Worm (Caenorhabditis elegans) whole organism, L3 larva: ENCODE data around the gene srh-187.

Experiments
- R02D3.7 ChIP-seq: fragments of 150-350 bp; optimal IDR thresholded peaks from 2 replicates; lab custom pipeline; 2014; ENCODE audit warnings: missing biosample characterization, missing genetic modification characterization
- ZK546.5 ChIP-seq: sonication (generic microtip); optimal IDR thresholded peaks from 2 replicates; lab custom pipeline; 2017; ENCODE audit warnings: missing biosample characterization, missing genetic modification characterization
- ama-1 ChIP-seq: fragments of 150-350 bp; optimal IDR thresholded peaks from 2 replicates; lab custom pipeline; 2018
- ceh-28 ChIP-seq: fragments of 150-350 bp; optimal IDR thresholded peaks from 2 replicates; lab custom pipeline; 2014; ENCODE audit warnings: missing biosample characterization, missing genetic modification reagents, missing genetic modification characterization
- egl-27 ChIP-seq: sonication (generic microtip); optimal IDR thresholded peaks from 4 replicates; lab custom pipeline; 2017; ENCODE audit warnings: missing biosample characterization, missing genetic modification reagents, missing genetic modification characterization
- egl-5 ChIP-seq: fragments of 150-350 bp; optimal IDR thresholded peaks from 2 replicates; lab custom pipeline; 2017; ENCODE audit warnings: missing biosample characterization, missing genetic modification reagents, missing genetic modification characterization, inconsistent platforms
- elt-1 ChIP-seq: fragments of 150-350 bp; optimal IDR thresholded peaks from 2 replicates; lab custom pipeline; 2014; ENCODE audit warnings: missing biosample characterization, missing genetic modification characterization
- elt-2 ChIP-seq: sonication (generic microtip); optimal IDR thresholded peaks from 2 replicates; lab custom pipeline; 2016; ENCODE audit warnings: missing genetic modification reagents, mild to moderate bottlenecking, missing genetic modification characterization, missing compliant biosample characterization
- elt-3 ChIP-seq, 3 experiments: fragments of 150-350 bp in 1 of 3; sonication (generic microtip) in 2 of 3; optimal IDR thresholded peaks; 2 replicates in 2 of 3; 4 replicates in 1 of 3; lab custom pipeline; 2014 to 2017; ENCODE audit warnings: missing biosample characterization in 3 of 3, missing genetic modification characterization in 3 of 3
- eor-1 ChIP-seq, 2 experiments: fragments of 150-350 bp; optimal IDR thresholded peaks; 2 replicates each; lab custom pipeline; 2014 to 2018; ENCODE audit warnings: missing biosample characterization in 2 of 2, missing genetic modification characterization in 2 of 2
- fkh-2 ChIP-seq: fragments of 150-350 bp; optimal IDR thresholded peaks from 2 replicates; lab custom pipeline; 2014; ENCODE audit warnings: missing biosample characterization, missing genetic modification reagents, missing genetic modification characterization
- fos-1 ChIP-seq: fragments of 150-350 bp; optimal IDR thresholded peaks from 2 replicates; lab custom pipeline; 2014; ENCODE audit warnings: missing biosample characterization, missing genetic modification characterization
- hmg-11 ChIP-seq: sonication (generic microtip); optimal IDR thresholded peaks from 2 replicates; lab custom pipeline; 2016; ENCODE audit warnings: missing genetic modification characterization, missing compliant biosample characterization
- lin-15B ChIP-seq: fragments of 150-350 bp; optimal IDR thresholded peaks from 2 replicates; lab custom pipeline; 2014; ENCODE audit warnings: missing biosample characterization, missing genetic modification characterization
- lsy-12 ChIP-seq: sonication (generic microtip); optimal IDR thresholded peaks from 2 replicates; lab custom pipeline; 2016; ENCODE audit warnings: mild to moderate bottlenecking, missing genetic modification characterization, missing compliant biosample characterization
- mdl-1 ChIP-seq: fragments of 150-350 bp; optimal IDR thresholded peaks from 2 replicates; lab custom pipeline; 2014; ENCODE audit warnings: missing biosample characterization, missing genetic modification characterization
- nhr-11 ChIP-seq: fragments of 150-350 bp; optimal IDR thresholded peaks from 2 replicates; lab custom pipeline; 2014; ENCODE audit warnings: missing biosample characterization, missing genetic modification characterization
- nhr-12 ChIP-seq: fragments of 150-350 bp; optimal IDR thresholded peaks from 2 replicates; lab custom pipeline; 2014; ENCODE audit warnings: missing biosample characterization, missing genetic modification characterization
- nhr-25 ChIP-seq: sonication (generic microtip); optimal IDR thresholded peaks from 2 replicates; lab custom pipeline; 2017; ENCODE audit warnings: missing biosample characterization, missing genetic modification characterization
- nhr-43 ChIP-seq: sonication (generic microtip); optimal IDR thresholded peaks from 2 replicates; lab custom pipeline; 2016; ENCODE audit warnings: mild to moderate bottlenecking, missing genetic modification characterization, missing compliant biosample characterization; ENCODE audit not compliant: poor library complexity, severe bottlenecking
- nhr-67 ChIP-seq: fragments of 150-350 bp; optimal IDR thresholded peaks from 2 replicates; lab custom pipeline; 2014; ENCODE audit warnings: missing biosample characterization, missing genetic modification characterization
- nhr-76 ChIP-seq: fragments of 150-350 bp; sonication (generic microtip); optimal IDR thresholded peaks from 5 replicates; lab custom pipeline; 2014; ENCODE audit warnings: missing biosample characterization, missing genetic modification characterization
- nhr-77 ChIP-seq: fragments of 150-350 bp; optimal IDR thresholded peaks from 2 replicates; lab custom pipeline; 2014; ENCODE audit warnings: missing biosample characterization, missing genetic modification characterization
- pha-4 ChIP-seq: fragments of 150-350 bp; optimal IDR thresholded peaks from 2 replicates; lab custom pipeline; 2014; ENCODE audit warnings: missing biosample characterization, missing genetic modification reagents, missing genetic modification characterization
- pqm-1 ChIP-seq: fragments of 150-350 bp; optimal IDR thresholded peaks from 2 replicates; lab custom pipeline; 2017; ENCODE audit warnings: missing biosample characterization, missing genetic modification characterization, inconsistent platforms
- sea-2 ChIP-seq: fragments of 150-350 bp; sonication (generic microtip); optimal IDR thresholded peaks from 4 replicates; lab custom pipeline; 2014; ENCODE audit warnings: missing biosample characterization, missing genetic modification reagents, missing genetic modification characterization
- skn-1 ChIP-seq: fragments of 150-350 bp; optimal IDR thresholded peaks from 2 replicates; lab custom pipeline; 2014; ENCODE audit warnings: missing biosample characterization, missing genetic modification characterization
- snpc-4 ChIP-seq: fragments of 150-350 bp; optimal IDR thresholded peaks from 2 replicates; lab custom pipeline; 2014; ENCODE audit warnings: missing biosample characterization, missing genetic modification characterization
- tbx-2 ChIP-seq: sonication (generic microtip); optimal IDR thresholded peaks from 2 replicates; lab custom pipeline; 2016; ENCODE audit warnings: mild to moderate bottlenecking, missing genetic modification characterization, missing compliant biosample characterization
- unc-39 ChIP-seq: sonication (generic microtip); optimal IDR thresholded peaks from 4 replicates; lab custom pipeline; 2017; ENCODE audit warnings: missing biosample characterization, missing genetic modification characterization
- unc-62 ChIP-seq: fragments of 150-350 bp; sonication (generic microtip); optimal IDR thresholded peaks from 4 replicates; lab custom pipeline; 2014; ENCODE audit warnings: missing biosample characterization, missing genetic modification reagents, missing genetic modification characterization
- zag-1 ChIP-seq: fragments of 150-350 bp; optimal IDR thresholded peaks from 2 replicates; lab custom pipeline; 2014; ENCODE audit warnings: missing biosample characterization, missing genetic modification characterization
- ztf-4 ChIP-seq: fragments of 150-350 bp; optimal IDR thresholded peaks from 2 replicates; lab custom pipeline; 2014; ENCODE audit warnings: missing biosample characterization, missing genetic modification characterization

The srh-187 gene

ce11 chrV:7361673-7362072 lies 21.9 kb upstream of the srh-187 start, which contains the start of gene cyp-35A1:
TSS of gene cyp-35A1 (minus strand) at chrV:7361773.
- TF ChIP-seq lin-15B (tag; lab: Kevin White, UChicago), result no peak
- no peak for TF ChIP-seq nhr-43 (tag; lab: Kevin White, UChicago)
- TF ChIP-seq unc-39 (tag; lab: Kevin White, UChicago), result no peak
- TF ChIP-seq elt-1 (tag; lab: Kevin White, UChicago), result no peak
- no peak for TF ChIP-seq ztf-4
- TF ChIP-seq elt-3 (tag; optimal IDR thresholded peaks at IDR 0.05; lab: Kevin White, UChicago), result no peak
- no peak for TF ChIP-seq zag-1 (tag; lab: Kevin White, UChicago)
- TF ChIP-seq snpc-4 (tag; lab: Kevin White, UChicago), result no peak
- TF ChIP-seq nhr-11 (tag; lab: Kevin White, UChicago), result no peak
- no peak for TF ChIP-seq fos-1 (tag; lab: Kevin White, UChicago)
- TF ChIP-seq nhr-76 (tag; lab: Kevin White, UChicago), result no peak
- TF ChIP-seq eor-1 (tag; optimal IDR thresholded peaks at IDR 0.05; lab: Kevin White, UChicago), result no peak
- TF ChIP-seq ZK546.5 (tag; lab: Kevin White, UChicago), result no peak
- TF ChIP-seq nhr-67 (tag; lab: Kevin White, UChicago), result no peak
- TF ChIP-seq R02D3.7 (tag; lab: Kevin White, UChicago), result no peak
- no peak for TF ChIP-seq pqm-1 (tag; lab: Kevin White, UChicago)
- TF ChIP-seq egl-27 (tag; lab: Kevin White, UChicago), result no peak
- no peak for TF ChIP-seq nhr-77 (tag; lab: Kevin White, UChicago)

- TF ChIP-seq nhr-12 (tag; lab: Kevin White, UChicago), result no peak
- TF ChIP-seq sea-2 (GFP tag; lab: Kevin White, UChicago), result no peak
- TF ChIP-seq unc-62 (GFP tag; lab: Kevin White, UChicago), result no peak
- no peak for TF ChIP-seq nhr-25 (tag; lab: Kevin White, UChicago)
- no peak for TF ChIP-seq eor-1 (tag; optimal IDR thresholded peaks at IDR 0.05; lab: Kevin White, UChicago)
- no peak for TF ChIP-seq skn-1
- no peak for TF ChIP-seq elt-1 (tag; lab: Kevin White, UChicago)
- TF ChIP-seq egl-27 (tag; lab: Kevin White, UChicago), result no peak
- TF ChIP-seq egl-5 (tag; lab: Kevin White, UChicago), result no peak
- TF ChIP-seq pqm-1 (tag; lab: Kevin White, UChicago), result no peak
- TF ChIP-seq ceh-28 (tag; lab: Kevin White, UChicago), result no peak
- no peak for TF ChIP-seq fkh-2 (tag; lab: Kevin White, UChicago)
- no peak for TF ChIP-seq ztf-4
- TF ChIP-seq ama-1 (lab: Kevin White, UChicago), result no peak
- TF ChIP-seq mdl-1, result no peak
- no peak for TF ChIP-seq nhr-67 (tag; lab: Kevin White, UChicago)
- no peak for TF ChIP-seq elt-2 (tag; lab: Kevin White, UChicago)
- TF ChIP-seq elt-3 (tag; optimal IDR thresholded peaks at IDR 0.05; lab: Kevin White, UChicago), result no peak
- TF ChIP-seq lsy-12 (tag; lab: Kevin White, UChicago), result no peak
- TF ChIP-seq hmg-11, result no peak
- TF ChIP-seq, all 47 proteins: peak for 0
These were observed 17.4 kb upstream of the srh-187 start, which contains the start of gene C03G6.6 for ce11 chrV:7357132-7357531. TSS of gene C03G6.6 (plus strand) at chrV:7357432.

DNA sequence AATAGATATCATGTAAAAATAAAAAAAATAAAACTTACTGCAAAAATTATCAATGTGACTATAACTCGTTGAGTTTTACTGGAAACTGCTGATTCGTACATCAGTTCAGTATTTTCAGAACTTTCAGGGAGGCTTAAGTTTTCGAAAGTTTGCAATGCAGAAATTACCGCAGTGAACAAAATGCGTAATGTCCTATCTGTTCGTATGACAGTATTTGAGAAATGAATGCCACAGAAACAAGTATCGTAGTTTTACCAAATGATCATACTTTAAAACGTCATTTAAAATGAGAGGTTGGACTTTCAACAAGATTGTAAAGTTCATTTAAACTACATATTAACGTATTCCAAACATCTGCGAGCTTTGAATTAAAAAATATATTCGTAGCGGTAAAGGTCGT lies 17.0 kb upstream of the srh-187 start, which contains the start of gene C03G6.21:
Gene C03G6.21, minus strand, starts transcription at position 101 of the 400 bp plus-strand sequence.
- TF ChIP-seq tbx-2 (tag; lab: Kevin White, UChicago), result no peak
- TF ChIP-seq nhr-12 (tag; lab: Kevin White, UChicago), result no peak
- TF ChIP-seq fkh-2 (tag; lab: Kevin White, UChicago), result no peak

DNA sequence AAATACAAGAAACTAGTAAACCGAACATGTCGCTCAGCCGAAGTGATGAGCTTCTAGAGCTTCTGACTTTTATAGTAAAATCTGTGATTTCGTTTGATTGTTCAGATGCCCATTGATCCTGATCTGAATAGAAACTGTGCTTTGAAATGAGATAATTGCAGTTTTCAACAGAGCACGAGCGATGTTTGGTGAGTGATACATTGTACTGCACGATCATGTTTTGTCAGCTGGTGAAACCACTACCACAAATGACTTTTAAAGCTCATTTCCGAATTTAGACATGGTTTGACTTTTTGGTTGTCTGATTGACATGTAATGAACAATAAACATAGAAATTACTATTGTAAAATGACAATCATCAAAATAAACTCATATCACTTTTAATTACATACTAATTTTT lies 15.7 kb upstream of the srh-187 start, which contains the start of gene tag-293:
Gene tag-293, minus strand, starts transcription at position 101 of the 400 bp plus-strand sequence.
- no peak for TF ChIP-seq pqm-1 (tag; lab: Kevin White, UChicago)
- TF ChIP-seq fos-1 (tag; lab: Kevin White, UChicago), result no peak

DNA sequence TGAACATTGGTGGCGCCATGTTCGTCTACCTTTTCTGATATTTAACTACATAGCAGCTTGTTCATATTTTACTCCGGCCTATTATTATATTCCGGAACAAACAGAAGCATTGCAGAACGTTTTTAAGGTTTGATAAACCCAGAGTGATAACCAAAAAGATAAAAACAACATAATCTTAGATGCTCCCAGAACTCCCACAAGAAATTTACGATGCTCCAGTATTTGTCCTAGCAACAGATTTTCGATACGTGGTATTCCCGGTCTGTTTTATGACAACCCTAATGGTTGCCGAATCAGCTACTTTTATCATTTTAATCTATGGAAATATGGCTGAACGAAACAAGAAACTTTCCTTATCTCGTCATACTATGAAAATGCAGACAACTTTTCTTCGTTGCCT lies 13.9 kb upstream of the srh-187 start:
- no peak for TF ChIP-seq pha-4 (tag; lab: Kevin White, UChicago)
